Fruit fly (Drosophila melanogaster): ENCODE results near the gene Lamtor4.

The Lamtor4 gene

DNA sequence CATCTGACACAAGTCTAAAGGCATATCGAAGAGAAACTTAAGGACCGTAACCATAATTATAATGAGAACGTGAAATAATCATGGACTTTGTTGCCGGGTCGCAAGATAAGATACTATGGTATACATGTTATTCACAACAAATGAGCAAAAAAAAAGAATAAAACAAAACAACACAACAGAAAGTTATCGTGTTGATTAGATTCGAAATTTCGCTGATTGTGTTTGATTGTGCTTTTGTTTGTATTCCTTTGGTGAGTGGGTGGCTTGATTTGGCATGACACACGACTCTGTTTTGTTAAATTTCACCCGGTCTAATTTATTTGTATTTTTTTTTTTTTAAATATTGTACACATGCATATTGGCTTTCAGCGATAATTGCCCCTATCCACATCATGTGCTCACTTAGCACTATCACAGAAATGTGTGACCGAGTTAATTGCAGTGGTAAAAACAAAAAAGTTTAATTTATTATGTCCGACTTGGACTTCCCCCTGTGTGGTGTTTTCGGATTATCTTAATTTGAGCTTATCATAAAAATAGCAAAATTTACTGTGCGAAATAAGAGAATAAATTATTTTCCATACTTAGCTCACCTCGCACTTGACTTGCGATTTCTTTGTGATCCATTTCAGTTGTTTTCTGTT lies 27.1 kb downstream of the Lamtor4 start:
- TF ChIP-seq Dll (optimal IDR thresholded peaks at IDR 0.05): no peak

DNA sequence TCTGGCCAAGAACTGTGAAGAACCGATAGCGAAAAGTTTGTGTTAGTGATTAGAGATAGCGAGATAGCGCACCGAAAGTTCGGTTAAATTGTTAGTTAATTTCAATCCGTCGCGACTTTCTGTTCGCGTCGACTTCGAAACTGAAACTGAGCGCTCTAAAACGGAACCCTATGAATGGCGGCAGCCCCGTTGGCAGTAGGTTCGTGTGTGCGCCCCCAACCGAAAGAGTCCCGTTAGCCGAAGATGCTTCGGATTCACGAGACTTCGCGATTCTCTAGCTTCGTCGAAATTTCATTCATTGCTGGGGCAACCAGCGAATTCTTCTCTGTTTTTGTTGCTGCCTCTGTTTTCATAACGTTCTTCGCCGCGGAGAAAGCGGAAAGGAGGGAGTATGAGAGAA lies 28.8 kb downstream of the Lamtor4 start:
- no peak for TF ChIP-seq Dll (optimal IDR thresholded peaks at IDR 0.05)
- no peak for TF ChIP-seq usp (GFP tag; optimal IDR thresholded peaks at IDR 0.05)
- TF ChIP-seq psq (optimal IDR thresholded peaks at IDR 0.05): no peak
- no peak for TF ChIP-seq pan (optimal IDR thresholded peaks at IDR 0.05)
- TF ChIP-seq EcR (GFP tag; optimal IDR thresholded peaks at IDR 0.05): no peak
- TF ChIP-seq CG8478 (optimal IDR thresholded peaks at IDR 0.05): no peak

DNA sequence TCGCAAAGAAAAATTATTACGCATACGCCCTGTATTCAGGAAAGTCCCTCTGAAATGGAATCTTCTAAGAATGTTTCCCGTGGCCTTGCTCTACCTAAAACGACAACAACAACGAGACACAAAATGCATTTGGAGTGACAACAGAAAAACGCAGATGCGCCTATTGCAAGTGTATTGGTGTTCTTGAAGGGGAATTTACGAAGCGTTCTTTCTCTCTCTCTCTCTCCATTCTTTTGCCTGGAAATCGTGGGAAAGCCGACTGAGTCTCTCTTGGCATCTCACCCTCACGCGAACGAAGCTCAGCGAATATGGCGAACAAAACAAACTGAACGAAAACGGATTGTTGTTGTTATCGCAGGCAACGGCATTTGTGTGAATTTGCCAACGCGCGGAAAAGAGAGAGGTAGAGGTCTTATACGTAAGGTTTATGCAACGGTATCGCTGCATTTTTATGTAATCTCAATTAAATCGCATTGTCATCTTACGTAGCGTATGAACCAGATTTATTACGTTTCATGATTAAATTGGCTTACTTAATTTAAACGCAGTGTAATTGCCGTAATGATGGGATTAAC lies 29.6 kb downstream of the Lamtor4 start:
- no peak for TF ChIP-seq usp (GFP tag; optimal IDR thresholded peaks at IDR 0.05)
- peak; percentile 8 for TF ChIP-seq pan (optimal IDR thresholded peaks at IDR 0.05)

DNA sequence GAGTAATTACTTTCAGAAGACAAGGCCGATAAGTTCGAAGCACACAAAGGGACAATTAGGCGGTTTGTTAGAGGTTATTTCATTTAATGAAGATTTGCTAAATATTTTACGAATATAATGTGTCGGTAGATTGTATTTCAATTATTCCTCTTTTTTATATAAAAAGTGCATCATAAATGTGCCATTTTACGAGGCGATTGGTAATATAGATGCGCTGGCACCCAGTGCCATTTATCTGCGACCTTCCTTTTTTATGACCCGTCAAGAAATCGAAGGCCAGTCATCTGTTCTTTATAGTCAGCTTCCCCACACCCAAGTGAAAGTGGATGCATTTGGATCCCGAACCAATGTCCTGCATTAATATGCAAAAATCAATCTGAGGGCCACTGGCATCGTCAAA lies 30.8 kb downstream of the Lamtor4 start:
- TF ChIP-seq CG8478 (optimal IDR thresholded peaks at IDR 0.05) (no peak), EcR (GFP tag; optimal IDR thresholded peaks at IDR 0.05) (no peak), psq (optimal IDR thresholded peaks at IDR 0.05) (no peak), usp (GFP tag; optimal IDR thresholded peaks at IDR 0.05) (no peak)

DNA sequence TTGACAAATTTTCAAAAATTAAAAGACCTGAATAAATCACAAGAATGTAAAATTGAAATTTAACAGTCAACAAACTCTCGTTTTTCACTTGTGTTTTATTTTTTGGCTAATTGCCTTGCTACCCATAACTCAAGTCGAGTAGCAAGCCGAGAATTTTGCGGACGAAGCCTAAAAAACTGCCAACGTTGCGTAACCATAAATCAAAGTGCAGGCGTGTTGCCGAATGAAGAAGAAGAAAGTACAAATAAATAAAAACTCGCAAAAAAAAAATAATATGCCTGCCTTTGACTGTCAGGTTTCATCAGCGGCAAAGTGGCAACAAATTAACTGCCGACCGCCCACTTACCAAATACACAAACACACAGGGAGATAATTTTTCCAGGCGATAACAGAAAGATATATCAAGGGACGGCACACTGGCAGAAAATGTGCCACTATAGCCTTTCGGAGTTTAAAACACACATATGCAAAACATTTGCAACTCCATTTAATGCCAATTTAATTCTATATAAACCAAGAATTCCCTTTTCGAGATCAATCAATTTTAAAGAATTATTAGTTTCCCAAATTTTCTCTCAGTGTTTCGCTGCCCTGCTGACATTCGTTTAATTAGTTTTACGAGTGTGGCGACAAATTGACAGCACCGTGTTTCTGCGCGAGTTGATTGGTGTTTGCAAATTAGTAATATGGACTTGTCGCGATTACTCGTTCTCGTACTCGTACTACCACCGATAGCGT lies 31.7 kb downstream of the Lamtor4 start:
- no peak for TF ChIP-seq psq (optimal IDR thresholded peaks at IDR 0.05)
- no peak for TF ChIP-seq EcR (GFP tag; optimal IDR thresholded peaks at IDR 0.05)
- no peak for TF ChIP-seq Dll (optimal IDR thresholded peaks at IDR 0.05)
- TF ChIP-seq usp (GFP tag; optimal IDR thresholded peaks at IDR 0.05): no peak
- no peak for TF ChIP-seq pan (optimal IDR thresholded peaks at IDR 0.05)
- TF ChIP-seq CG8478 (optimal IDR thresholded peaks at IDR 0.05): no peak

DNA sequence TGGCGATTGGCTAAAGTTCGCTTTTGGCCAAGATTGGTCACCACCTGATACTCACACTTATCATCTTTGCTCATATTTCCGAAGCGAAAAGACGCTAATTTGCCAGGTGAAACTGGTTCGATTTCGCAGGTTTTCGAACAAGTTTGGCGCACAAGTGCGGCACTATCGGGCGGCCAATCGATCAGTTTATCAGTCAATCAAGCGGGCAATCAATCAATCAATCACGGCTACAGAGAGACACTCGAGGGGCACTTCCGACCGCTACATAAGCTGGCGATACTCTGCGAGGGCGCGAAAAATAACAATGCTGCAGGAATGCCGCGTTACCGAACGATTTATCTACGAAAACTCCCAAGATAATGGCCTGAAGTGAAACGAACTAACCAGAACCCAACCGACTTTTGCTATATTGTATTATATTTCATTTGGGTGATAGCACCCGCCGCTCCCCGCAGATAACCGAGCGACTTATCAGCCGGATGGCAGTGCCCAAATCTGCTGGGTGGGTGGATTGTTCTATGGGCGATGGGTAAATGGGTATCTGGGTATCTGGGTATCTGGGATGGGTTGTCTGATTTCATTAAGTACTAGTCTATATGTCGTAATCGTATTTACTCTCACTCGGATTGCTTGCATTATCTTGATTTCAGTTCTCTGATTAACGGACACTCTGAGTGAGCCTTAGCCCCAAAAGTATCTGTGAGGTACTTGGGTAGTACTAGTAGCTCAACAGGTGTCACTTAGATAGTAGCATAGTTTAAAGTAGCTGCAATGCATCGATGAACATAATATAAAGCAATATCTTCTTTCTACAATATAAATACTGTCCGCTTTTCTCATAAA lies 32.5 kb downstream of the Lamtor4 start:
- TF ChIP-seq pan (optimal IDR thresholded peaks at IDR 0.05) (no peak), usp (GFP tag; optimal IDR thresholded peaks at IDR 0.05) (no peak), psq (optimal IDR thresholded peaks at IDR 0.05) (no peak), Dll (optimal IDR thresholded peaks at IDR 0.05) (no peak), EcR (GFP tag; optimal IDR thresholded peaks at IDR 0.05) (no peak), CG8478 (optimal IDR thresholded peaks at IDR 0.05) (no peak)

DNA sequence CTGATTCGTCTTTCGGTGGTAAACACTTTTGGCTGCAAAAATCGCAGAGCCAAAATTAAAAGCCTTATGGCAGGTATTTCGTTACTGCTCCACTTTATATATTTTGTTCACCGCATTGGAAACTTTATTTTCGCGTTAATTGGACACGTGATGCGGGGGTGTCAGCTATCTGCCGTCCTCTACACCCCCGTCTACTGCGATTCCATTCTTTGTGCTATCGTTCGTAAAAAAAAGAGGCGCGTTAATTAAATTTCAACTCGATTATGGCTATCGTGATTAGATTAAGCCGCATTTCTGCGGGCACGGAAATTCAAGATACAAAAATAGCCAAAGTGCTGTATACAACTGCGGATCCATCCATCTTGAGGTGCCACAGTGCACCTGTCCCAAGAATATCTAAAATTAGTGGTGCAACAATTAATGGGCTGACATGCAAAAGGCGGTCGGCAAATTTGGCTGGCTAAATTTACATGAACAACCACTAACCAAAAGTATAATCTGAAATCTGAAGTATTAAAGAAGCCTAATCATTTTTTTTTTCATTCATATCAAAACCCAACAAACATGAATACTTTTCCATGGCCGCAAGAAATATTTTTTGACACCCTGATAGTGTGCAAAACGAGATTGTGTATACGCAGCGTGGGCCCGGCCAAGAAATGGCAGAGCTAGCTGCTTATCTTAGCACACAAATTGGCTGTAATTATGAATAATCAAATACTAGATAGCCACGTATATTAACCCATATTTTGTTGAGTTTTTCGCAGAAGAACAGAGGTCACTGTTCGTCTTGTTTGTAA lies 33.5 kb downstream of the Lamtor4 start:
- TF ChIP-seq EcR (GFP tag; optimal IDR thresholded peaks at IDR 0.05) (no peak), usp (GFP tag; optimal IDR thresholded peaks at IDR 0.05) (no peak), CG8478 (optimal IDR thresholded peaks at IDR 0.05) (no peak), pan (optimal IDR thresholded peaks at IDR 0.05) (no peak)

DNA sequence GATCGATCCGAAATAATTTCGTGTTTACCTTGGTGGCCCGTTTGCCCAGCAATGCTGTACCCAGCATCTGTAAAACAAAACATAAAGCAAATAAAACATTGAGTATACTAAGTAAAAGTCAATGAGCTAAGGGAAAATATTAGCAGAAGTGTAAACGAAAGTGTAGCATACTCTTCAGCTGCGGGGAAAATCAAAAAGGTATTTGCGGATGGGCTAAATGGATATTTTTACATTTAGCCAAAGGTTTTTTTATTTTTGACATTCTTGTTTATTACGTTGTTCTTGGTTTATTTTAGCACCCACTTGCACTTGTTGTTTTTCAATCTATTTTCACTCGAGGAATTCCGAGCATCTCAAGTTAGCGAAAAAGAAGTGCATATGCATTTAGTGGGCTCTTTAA lies 34.2 kb downstream of the Lamtor4 start:
- TF ChIP-seq CG8478 (optimal IDR thresholded peaks at IDR 0.05): no peak

DNA sequence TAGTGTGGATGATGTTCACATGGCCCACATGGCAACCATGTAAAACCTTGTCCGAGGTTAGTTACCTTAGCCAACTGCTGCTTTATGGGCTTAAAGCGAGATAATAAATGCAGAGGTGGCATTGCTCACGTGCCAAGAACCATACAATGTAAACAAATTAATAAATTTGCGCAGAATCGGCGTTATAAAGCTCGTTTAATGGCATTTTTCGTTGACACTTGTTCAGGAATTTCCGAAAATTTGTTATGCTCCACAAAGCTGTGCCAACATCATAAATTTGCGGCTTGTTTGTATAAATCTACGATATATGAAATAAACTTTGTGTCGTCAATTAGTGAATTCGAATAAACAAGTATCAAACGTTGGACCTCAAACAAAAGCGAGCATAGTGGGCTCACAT lies 35.1 kb downstream of the Lamtor4 start:
- TF ChIP-seq EcR (GFP tag; optimal IDR thresholded peaks at IDR 0.05) (no peak), usp (GFP tag; optimal IDR thresholded peaks at IDR 0.05) (no peak), psq (optimal IDR thresholded peaks at IDR 0.05) (no peak), pan (optimal IDR thresholded peaks at IDR 0.05) (no peak), CG8478 (optimal IDR thresholded peaks at IDR 0.05) (no peak), Dll (optimal IDR thresholded peaks at IDR 0.05) (no peak)

DNA sequence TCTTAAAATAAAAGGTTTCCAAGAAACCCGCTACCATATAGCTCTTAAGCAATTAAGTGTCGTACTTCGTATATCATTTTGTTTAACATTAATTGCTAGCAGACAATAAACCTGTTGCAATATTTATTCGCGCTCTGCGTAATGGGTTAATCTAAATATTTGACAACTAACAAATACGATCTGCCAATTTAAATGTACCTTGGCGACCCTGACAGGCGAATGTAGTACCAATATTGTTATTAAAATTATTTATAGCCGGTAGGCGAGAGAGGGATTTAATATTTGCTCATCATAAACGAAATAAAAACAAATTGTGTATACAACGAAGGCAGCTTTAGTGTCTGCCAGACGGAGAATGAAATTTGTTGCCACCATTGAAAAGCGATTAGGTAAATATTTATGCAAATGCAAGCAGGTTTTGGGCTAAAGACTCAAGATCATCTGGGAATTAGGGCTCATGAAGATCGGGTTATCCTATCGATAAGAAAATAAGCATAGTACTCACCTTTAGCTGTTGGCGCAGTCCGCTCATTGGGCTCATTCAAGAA lies 36.1 kb downstream of the Lamtor4 start:
- TF ChIP-seq Dll (optimal IDR thresholded peaks at IDR 0.05) (no peak), psq (optimal IDR thresholded peaks at IDR 0.05) (no peak), CG8478 (optimal IDR thresholded peaks at IDR 0.05) (no peak), EcR (GFP tag; optimal IDR thresholded peaks at IDR 0.05) (no peak), pan (optimal IDR thresholded peaks at IDR 0.05) (no peak), usp (GFP tag; optimal IDR thresholded peaks at IDR 0.05) (no peak)

DNA sequence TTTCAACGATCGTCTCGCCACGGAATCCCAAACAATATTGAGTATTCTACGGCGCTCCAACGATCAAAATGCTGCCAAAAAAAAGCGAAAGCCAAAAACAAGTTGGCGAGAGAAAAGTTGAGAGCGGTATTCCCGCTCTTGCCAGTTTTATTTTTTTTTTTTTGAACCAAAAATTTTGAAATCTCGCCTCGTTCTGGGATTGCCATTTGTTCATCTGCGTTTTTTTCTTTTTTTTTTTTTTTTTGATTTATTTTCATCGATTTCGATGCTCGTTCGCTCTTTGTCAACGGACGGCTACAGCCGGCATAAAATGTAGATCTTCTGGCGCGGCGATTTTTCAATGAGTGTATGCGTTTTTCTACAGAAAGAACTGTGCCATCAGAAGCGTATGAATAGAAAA lies 36.9 kb downstream of the Lamtor4 start:
- TF ChIP-seq pan (optimal IDR thresholded peaks at IDR 0.05) (no peak), psq (optimal IDR thresholded peaks at IDR 0.05) (no peak), Dll (optimal IDR thresholded peaks at IDR 0.05) (no peak), EcR (GFP tag; optimal IDR thresholded peaks at IDR 0.05) (no peak), usp (GFP tag; optimal IDR thresholded peaks at IDR 0.05) (no peak), CG8478 (optimal IDR thresholded peaks at IDR 0.05) (no peak)
